Worm (Caenorhabditis elegans): Measurements from ENCODE around the gene unc-83.

DNA sequence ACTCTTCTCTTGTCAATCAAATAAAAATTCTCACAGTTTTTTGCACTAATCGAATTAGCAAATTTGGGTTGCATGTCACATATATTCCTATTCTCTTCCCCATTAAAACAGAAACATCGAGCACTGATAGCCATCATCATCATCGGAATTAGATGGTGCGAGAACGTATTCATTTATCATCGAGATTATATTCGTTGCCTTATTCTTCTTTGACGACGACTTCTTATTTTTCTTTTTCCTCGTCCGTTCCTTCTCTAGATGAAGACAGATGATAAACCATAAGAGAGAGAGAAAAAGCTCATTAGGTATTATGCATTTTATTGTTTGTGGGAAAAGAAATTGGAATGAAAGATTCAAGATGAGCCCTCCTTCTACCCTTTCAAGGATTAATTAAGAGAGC is 6.3 kb downstream of the unc-83 start:
- no peak for TF ChIP-seq hmbx-1 (tag; optimal IDR thresholded peaks at IDR 0.05)
- no peak for TF ChIP-seq ama-1 (optimal IDR thresholded peaks at IDR 0.05)
- TF ChIP-seq tra-4 (tag; optimal IDR thresholded peaks at IDR 0.05), result no peak
- TF ChIP-seq ets-7 (tag; optimal IDR thresholded peaks at IDR 0.05), result no peak
